Fruit fly (Drosophila melanogaster): ENCODE measurements around the gene CG13360.

DNA sequence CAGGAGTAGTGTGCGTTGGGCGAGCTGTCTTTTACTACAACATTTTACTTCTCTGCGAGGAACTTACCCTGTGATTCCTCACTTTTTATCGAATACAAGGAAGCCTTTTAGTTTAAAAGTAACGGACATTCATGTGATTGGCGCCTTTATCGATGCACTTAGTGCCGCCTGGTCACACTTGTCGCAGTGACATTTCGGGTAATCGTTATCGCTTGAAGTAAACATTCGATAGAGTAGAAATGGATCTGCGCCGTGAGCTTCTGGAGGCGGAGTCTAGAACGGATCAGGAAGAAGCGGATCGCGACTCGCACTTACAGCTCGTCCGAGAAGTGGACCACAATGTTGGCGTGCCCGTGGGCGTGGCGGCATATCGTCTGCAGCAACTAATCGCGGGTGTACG, 3.0 kb upstream of the CG13360 start, which contains the start of gene CG16989:
- TF ChIP-seq psq (optimal IDR thresholded peaks at IDR 0.05), result no peak
- no peak for TF ChIP-seq CG8478 (optimal IDR thresholded peaks at IDR 0.05)
- no peak for TF ChIP-seq pan (optimal IDR thresholded peaks at IDR 0.05)
- TF ChIP-seq usp (GFP tag; optimal IDR thresholded peaks at IDR 0.05), result no peak
- no peak for TF ChIP-seq EcR (GFP tag; optimal IDR thresholded peaks at IDR 0.05)

Data from whole organism.